Fruit fly (Drosophila melanogaster) whole organism, embryonic: ENCODE data around the gene CG17768.

Experiments
- Adf1 ChIP-seq: fragments of 200-800 bp; sonication (Bioruptor generic); IDR thresholded peaks from 2 replicates; pipeline ENCODE4 v1.3.6; 2022; ENCODE audit warnings: missing biosample characterization, missing genetic modification characterization
- Atf-2 ChIP-seq: fragments of 200-800 bp; sonication (Bioruptor generic); optimal IDR thresholded peaks from 2 replicates; lab custom pipeline; 2016; ENCODE audit warnings: missing biosample characterization, missing genetic modification characterization
- B-H2 ChIP-seq: fragments of 200-800 bp; sonication (Bioruptor generic); optimal IDR thresholded peaks from 2 replicates; lab custom pipeline; 2018; ENCODE audit warnings: missing biosample characterization, mild to moderate bottlenecking, missing genetic modification characterization
- BtbVII ChIP-seq: fragments of 200-800 bp; sonication (Bioruptor generic); optimal IDR thresholded peaks from 3 replicates; lab custom pipeline; 2017; ENCODE audit warnings: missing biosample characterization, mild to moderate bottlenecking, missing genetic modification characterization
- CG10267 ChIP-seq: fragments of 200-800 bp; sonication (Bioruptor generic); optimal IDR thresholded peaks from 2 replicates; lab custom pipeline; 2018; ENCODE audit warnings: missing biosample characterization, mild to moderate bottlenecking, missing genetic modification characterization, moderate library complexity
- CG10274 ChIP-seq: fragments of 200-800 bp; sonication (Bioruptor generic); optimal IDR thresholded peaks from 3 replicates; lab custom pipeline; 2017; ENCODE audit warnings: missing biosample characterization, mild to moderate bottlenecking, missing genetic modification characterization
- CG10431 ChIP-seq: fragments of 200-800 bp; sonication (Bioruptor generic); optimal IDR thresholded peaks from 3 replicates; lab custom pipeline; 2018; ENCODE audit warnings: missing biosample characterization, mild to moderate bottlenecking, missing genetic modification characterization
- CG10543 ChIP-seq: fragments of 200-800 bp; sonication (Bioruptor generic); optimal IDR thresholded peaks from 3 replicates; lab custom pipeline; 2017; ENCODE audit warnings: missing biosample characterization, mild to moderate bottlenecking, missing genetic modification characterization, moderate library complexity
- CG11723 ChIP-seq: fragments of 200-800 bp; sonication (Bioruptor generic); optimal IDR thresholded peaks from 2 replicates; lab custom pipeline; 2017; ENCODE audit warnings: missing biosample characterization, mild to moderate bottlenecking, missing genetic modification characterization
- CG12659 ChIP-seq: fragments of 200-800 bp; sonication (Bioruptor generic); optimal IDR thresholded peaks from 3 replicates; lab custom pipeline; 2017; ENCODE audit warnings: mild to moderate bottlenecking, missing biosample characterization, missing genetic modification reagents, missing genetic modification characterization
- CG13296 ChIP-seq: fragments of 200-800 bp; sonication (Bioruptor generic); optimal IDR thresholded peaks from 3 replicates; lab custom pipeline; 2018; ENCODE audit warnings: missing biosample characterization, mild to moderate bottlenecking, missing genetic modification characterization
- CG13775 ChIP-seq: fragments of 200-800 bp; sonication (Bioruptor generic); optimal IDR thresholded peaks from 3 replicates; lab custom pipeline; 2017; ENCODE audit warnings: missing biosample characterization, mild to moderate bottlenecking, missing genetic modification characterization
- CG17186 ChIP-seq: fragments of 200-800 bp; sonication (Bioruptor generic); optimal IDR thresholded peaks from 3 replicates; lab custom pipeline; 2017; ENCODE audit warnings: missing biosample characterization, missing genetic modification reagents, missing genetic modification characterization
- CG17361 ChIP-seq: fragments of 200-800 bp; sonication (Bioruptor generic); IDR thresholded peaks from 3 replicates; pipeline ENCODE4 v1.3.6; 2022; ENCODE audit warnings: missing biosample characterization, missing genetic modification characterization
- CG2116 ChIP-seq: fragments of 200-800 bp; sonication (Bioruptor generic); optimal IDR thresholded peaks from 3 replicates; lab custom pipeline; 2018; ENCODE audit warnings: missing biosample characterization, mild to moderate bottlenecking, missing genetic modification characterization
- CG2712 ChIP-seq: fragments of 200-800 bp; optimal IDR thresholded peaks from 3 replicates; lab custom pipeline; 2019; ENCODE audit warnings: missing biosample characterization, mild to moderate bottlenecking, missing genetic modification characterization, moderate library complexity
- CG3281 ChIP-seq: fragments of 200-800 bp; sonication (Bioruptor generic); optimal IDR thresholded peaks from 3 replicates; lab custom pipeline; 2017; ENCODE audit warnings: missing biosample characterization, mild to moderate bottlenecking, missing genetic modification characterization
- CG4617 ChIP-seq: fragments of 200-800 bp; sonication (Bioruptor generic); optimal IDR thresholded peaks from 3 replicates; lab custom pipeline; 2016; ENCODE audit warnings: missing biosample characterization, missing genetic modification characterization, borderline replicate concordance
- CG6791 ChIP-seq: fragments of 200-800 bp; sonication (Bioruptor generic); IDR thresholded peaks from 3 replicates; pipeline ENCODE4 v1.3.6; 2022; ENCODE audit warnings: missing biosample characterization, missing genetic modification characterization; ENCODE audit not compliant: partially characterized antibody
- CHES-1-like ChIP-seq: fragments of 200-800 bp; sonication (Bioruptor generic); optimal IDR thresholded peaks from 2 replicates; lab custom pipeline; 2016; ENCODE audit warnings: missing biosample characterization, missing genetic modification characterization
- Dad ChIP-seq: fragments of 200-800 bp; sonication (Bioruptor generic); optimal IDR thresholded peaks from 3 replicates; lab custom pipeline; 2016; ENCODE audit warnings: missing biosample characterization, missing genetic modification characterization
- Doc3 ChIP-seq: fragments of 200-800 bp; sonication (Bioruptor generic); IDR thresholded peaks from 3 replicates; pipeline ENCODE4 v1.3.6; 2022; ENCODE audit warnings: missing biosample characterization, missing genetic modification characterization; ENCODE audit not compliant: partially characterized antibody
- Eip74EF ChIP-seq, 2 experiments: fragments of 200-800 bp in 1 of 2; fragments of >200 bp in 1 of 2; sonication (Bioruptor generic) in 1 of 2; optimal IDR thresholded peaks; 2 replicates each; lab custom pipeline; 2017 to 2019; ENCODE audit warnings: missing biosample characterization in 2 of 2, missing genetic modification characterization in 2 of 2, mild to moderate bottlenecking in 1 of 2, moderate library complexity in 1 of 2
- Ets97D ChIP-seq: fragments of 200-800 bp; sonication (Bioruptor generic); optimal IDR thresholded peaks from 3 replicates; lab custom pipeline; 2016; ENCODE audit warnings: missing biosample characterization, missing genetic modification characterization
- Gsc ChIP-seq: fragments of 200-800 bp; sonication (Bioruptor generic); IDR thresholded peaks from 2 replicates; pipeline ENCODE4 v1.3.6; 2022; ENCODE audit warnings: missing biosample characterization, missing genetic modification characterization
- Hsf ChIP-seq: fragments of 200-800 bp; sonication (Bioruptor generic); optimal IDR thresholded peaks from 3 replicates; lab custom pipeline; 2016; ENCODE audit warnings: missing biosample characterization, missing genetic modification characterization
- Lim3 ChIP-seq: fragments of 200-800 bp; sonication (Bioruptor generic); IDR thresholded peaks from 2 replicates; pipeline ENCODE4 v1.3.6; 2022; ENCODE audit warnings: missing biosample characterization, missing genetic modification characterization
- MBD-R2 ChIP-seq: fragments of 200-800 bp; sonication (Bioruptor generic); IDR thresholded peaks from 2 replicates; pipeline ENCODE4 v1.3.6; 2022; ENCODE audit warnings: missing biosample characterization, missing genetic modification characterization
- MESR4 ChIP-seq: fragments of 200-800 bp; sonication (Bioruptor generic); optimal IDR thresholded peaks from 2 replicates; lab custom pipeline; 2018; ENCODE audit warnings: missing biosample characterization, mild to moderate bottlenecking, missing genetic modification characterization, moderate library complexity
- Opbp ChIP-seq: fragments of 200-800 bp; sonication (Bioruptor generic); IDR thresholded peaks from 3 replicates; pipeline ENCODE4 v1.3.6; 2022; ENCODE audit warnings: missing biosample characterization, missing genetic modification characterization; ENCODE audit not compliant: partially characterized antibody
- Stat92E ChIP-seq, 3 experiments: fragments of >200 bp in 2 of 3; fragments of 200-800 bp in 1 of 3; sonication (Bioruptor generic) in 1 of 3; optimal IDR thresholded peaks; 2 replicates each; lab custom pipeline; 2017 to 2019; ENCODE audit warnings: missing biosample characterization in 3 of 3, missing genetic modification characterization in 3 of 3, mild to moderate bottlenecking in 1 of 3, moderate library complexity in 1 of 3
- Trl ChIP-seq, 3 experiments: fragments of >200 bp in 2 of 3; fragments of 200-800 bp in 1 of 3; sonication (Bioruptor generic) in 1 of 3; optimal IDR thresholded peaks; 2 replicates in 1 of 3; 3 replicates in 2 of 3; lab custom pipeline; 2016 to 2017; ENCODE audit warnings: missing biosample characterization in 1 of 3, missing genetic modification characterization in 1 of 3
- Xbp1 ChIP-seq: fragments of 200-800 bp; sonication (Bioruptor generic); optimal IDR thresholded peaks from 3 replicates; lab custom pipeline; 2016; ENCODE audit warnings: missing biosample characterization, mild to moderate bottlenecking, missing genetic modification characterization
- YL-1 ChIP-seq: fragments of 200-800 bp; sonication (Bioruptor generic); optimal IDR thresholded peaks from 3 replicates; lab custom pipeline; 2017; ENCODE audit warnings: missing biosample characterization, mild to moderate bottlenecking, missing genetic modification characterization
- ab ChIP-seq: fragments of 200-800 bp; sonication (Bioruptor generic); optimal IDR thresholded peaks from 2 replicates; lab custom pipeline; 2016; ENCODE audit warnings: missing biosample characterization, missing genetic modification characterization
- ato ChIP-seq: fragments of 200-800 bp; sonication (Bioruptor generic); IDR thresholded peaks from 2 replicates; pipeline ENCODE4 v1.3.6; 2022; ENCODE audit warnings: missing biosample characterization, missing genetic modification characterization; ENCODE audit not compliant: partially characterized antibody
- dm ChIP-seq: fragments of 200-800 bp; sonication (Bioruptor generic); optimal IDR thresholded peaks from 3 replicates; lab custom pipeline; 2016; ENCODE audit warnings: missing biosample characterization, missing genetic modification characterization
- gcm ChIP-seq: fragments of 200-800 bp; sonication (Bioruptor generic); optimal IDR thresholded peaks from 2 replicates; lab custom pipeline; 2019; ENCODE audit warnings: missing biosample characterization, mild to moderate bottlenecking, missing genetic modification characterization, moderate library complexity
- nerfin-1 ChIP-seq: fragments of 200-800 bp; sonication (Bioruptor generic); optimal IDR thresholded peaks from 3 replicates; lab custom pipeline; 2019; ENCODE audit warnings: missing biosample characterization, mild to moderate bottlenecking, missing genetic modification characterization, moderate library complexity
- nom ChIP-seq: fragments of 200-800 bp; sonication (Bioruptor generic); optimal IDR thresholded peaks from 2 replicates; lab custom pipeline; 2017; ENCODE audit warnings: missing biosample characterization, missing genetic modification characterization, mild to moderate bottlenecking, moderate library complexity, missing genetic modification reagents
- oc ChIP-seq: fragments of 200-800 bp; sonication (Bioruptor generic); optimal IDR thresholded peaks from 2 replicates; lab custom pipeline; 2018; ENCODE audit warnings: missing biosample characterization, mild to moderate bottlenecking, missing genetic modification characterization, moderate library complexity
- psq ChIP-seq: fragments of 200-800 bp; sonication (Bioruptor generic); optimal IDR thresholded peaks from 2 replicates; lab custom pipeline; 2017; ENCODE audit warnings: missing biosample characterization, missing genetic modification characterization
- pzg ChIP-seq: fragments of 200-800 bp; sonication (Bioruptor generic); optimal IDR thresholded peaks from 3 replicates; lab custom pipeline; 2018; ENCODE audit warnings: missing biosample characterization, mild to moderate bottlenecking, missing genetic modification characterization, moderate library complexity
- salm ChIP-seq: fragments of 200-800 bp; sonication (Bioruptor generic); optimal IDR thresholded peaks from 2 replicates; lab custom pipeline; 2018; ENCODE audit warnings: missing biosample characterization, mild to moderate bottlenecking, missing genetic modification characterization
- sens ChIP-seq: fragments of 200-800 bp; sonication (Bioruptor generic); peaks from one replicate; lab custom pipeline; 2016; ENCODE audit warnings: missing biosample characterization, missing genetic modification characterization
- sna ChIP-seq: fragments of 200-800 bp; sonication (Bioruptor generic); IDR thresholded peaks from 2 replicates; pipeline ENCODE4 v1.3.6; 2022; ENCODE audit warnings: missing biosample characterization, missing genetic modification characterization; ENCODE audit not compliant: partially characterized antibody
- tll ChIP-seq, 2 experiments: fragments of 200-800 bp in 1 of 2; fragments of >200 bp in 1 of 2; sonication (Bioruptor generic) in 1 of 2; optimal IDR thresholded peaks; 2 replicates each; lab custom pipeline; 2017 to 2019; ENCODE audit warnings: missing biosample characterization in 2 of 2, missing genetic modification characterization in 2 of 2, mild to moderate bottlenecking in 1 of 2, moderate library complexity in 1 of 2
- zen ChIP-seq: fragments of 200-800 bp; sonication (Bioruptor generic); optimal IDR thresholded peaks from 3 replicates; lab custom pipeline; 2018; ENCODE audit warnings: missing biosample characterization, mild to moderate bottlenecking, missing genetic modification characterization, moderate library complexity

The CG17768 gene

dm6 chr2L:10426534-10427048, 21.6 kb upstream of the CG17768 start, which contains the start of the genes SmB and KdelR (continued):
- TF ChIP-seq MESR4 (GFP tag; lab: Kevin White, UChicago) = peak; percentile 92
- TF ChIP-seq ab (GFP tag; lab: Kevin White, UChicago) = no peak
- TF ChIP-seq Stat92E (GFP tag; optimal IDR thresholded peaks at IDR 0.05; lab: Kevin White, UChicago) = peak in 1 of 3 experiments; percentile 7
- TF ChIP-seq Atf-2 (GFP tag; lab: Kevin White, UChicago) = no peak
- TF ChIP-seq MBD-R2 (GFP tag; lab: Robert Waterston, UW) = peak; percentile 55
- peak; percentile 80 for TF ChIP-seq dm (GFP tag; lab: Kevin White, UChicago)
- TF ChIP-seq CG10267 (tag; lab: Kevin White, UChicago) = peak; percentile 73
- TF ChIP-seq BtbVII (GFP tag; lab: Kevin White, UChicago) = peak; percentile 11
- peak; percentile 40 for TF ChIP-seq gcm (GFP tag; lab: Kevin White, UChicago)
- TF ChIP-seq CG17186 (GFP tag; lab: Kevin White, UChicago) = peak; percentile 3
- no peak for TF ChIP-seq CG10543 (GFP tag; lab: Kevin White, UChicago)
- peak; percentile 68 for TF ChIP-seq ato (GFP tag; lab: Robert Waterston, UW)
- peak; percentile 83 for TF ChIP-seq Ets97D
- TF ChIP-seq CG6791 = peak; percentile 77
- peak; percentile 17 for TF ChIP-seq Hsf (GFP tag; lab: Kevin White, UChicago)
- peak; percentile 17 for TF ChIP-seq CG13296
- TF ChIP-seq oc (tag; lab: Kevin White, UChicago) = no peak
- TF ChIP-seq Eip74EF (GFP tag; optimal IDR thresholded peaks at IDR 0.05; lab: Kevin White, UChicago) = no peak
- no peak for TF ChIP-seq CG11723 (GFP tag; lab: Kevin White, UChicago)
- peak; percentile 51 for TF ChIP-seq pzg
- TF ChIP-seq salm (tag; lab: Kevin White, UChicago) = no peak
- peak; percentile 64; the same call in 2 of the 3 replicates for TF ChIP-seq Opbp
- TF ChIP-seq Dad (GFP tag; lab: Kevin White, UChicago) = peak; percentile 4
- TF ChIP-seq CG10431 (GFP tag; lab: Kevin White, UChicago) = peak; percentile 20
- TF ChIP-seq sens (GFP tag; lab: Kevin White, UChicago) = peak; percentile 81
- TF ChIP-seq CG10274 (GFP tag; lab: Kevin White, UChicago) = no peak
- peak; percentile 89 for TF ChIP-seq sna (GFP tag; lab: Robert Waterston, UW)
- peak; percentile 26 for TF ChIP-seq CHES-1-like (GFP tag; lab: Kevin White, UChicago)
- peak; percentile 97 for TF ChIP-seq Xbp1 (GFP tag; lab: Kevin White, UChicago)
- TF ChIP-seq YL-1 (GFP tag; lab: Kevin White, UChicago) = peak; percentile 89
- TF ChIP-seq CG13775 (GFP tag; lab: Kevin White, UChicago) = peak; percentile 36
- TF ChIP-seq nom (GFP tag; lab: Kevin White, UChicago) = peak; percentile 4
- peak; percentile 60; the same call in 2 of the 3 replicates for TF ChIP-seq CG17361 (GFP tag; lab: Robert Waterston, UW)
- no peak for TF ChIP-seq CG3281 (GFP tag; lab: Kevin White, UChicago)
- no peak for TF ChIP-seq Lim3 (GFP tag; lab: Robert Waterston, UW)
- TF ChIP-seq Doc3 = peak; percentile 57; the same call in 1 of the 3 replicates
- no peak for TF ChIP-seq B-H2
- peak; percentile 82 for TF ChIP-seq CG12659 (GFP tag; lab: Kevin White, UChicago)
- TF ChIP-seq nerfin-1 (tag; lab: Kevin White, UChicago) = peak; percentile 40
- peak; percentile 94 for TF ChIP-seq CG2116 (GFP tag; lab: Kevin White, UChicago)
- TF ChIP-seq CG4617 (GFP tag; lab: Kevin White, UChicago) = peak; percentile 18
- no peak for TF ChIP-seq tll (GFP tag; optimal IDR thresholded peaks at IDR 0.05; lab: Kevin White, UChicago)
- TF ChIP-seq zen (tag; lab: Kevin White, UChicago) = peak; percentile 11
- TF ChIP-seq Gsc (GFP tag; lab: Robert Waterston, UW) = no peak
- TF ChIP-seq Adf1 (GFP tag; lab: Robert Waterston, UW) = peak; percentile 18; the same call in 1 of the 2 replicates
- TF ChIP-seq Trl (optimal IDR thresholded peaks at IDR 0.05; lab: Kevin White, UChicago) = no peak
- peak; percentile 24 for TF ChIP-seq Trl (GFP tag; optimal IDR thresholded peaks at IDR 0.05; lab: Kevin White, UChicago)
- no peak for TF ChIP-seq psq (GFP tag; lab: Kevin White, UChicago)
- TF ChIP-seq CG2712 (tag; lab: Kevin White, UChicago) = peak; percentile 61
